Fruit fly (Drosophila melanogaster) whole organism, embryonic: Measurements from ENCODE around the gene Grik.

Experiments used
- Bdp1 ChIP-seq: fragments of 200-800 bp; sonication (Bioruptor generic); optimal IDR thresholded peaks from 3 replicates; lab custom pipeline; 2016; ENCODE audit warnings: missing biosample characterization, missing genetic modification characterization
- C15 ChIP-seq: fragments of 200-800 bp; sonication (Bioruptor generic); IDR thresholded peaks from 3 replicates; pipeline ENCODE4 v1.3.6; 2022; ENCODE audit warnings: missing biosample characterization, missing genetic modification characterization
- CG10147 ChIP-seq: fragments of 200-800 bp; sonication (Bioruptor generic); optimal IDR thresholded peaks from 2 replicates; lab custom pipeline; 2019; ENCODE audit warnings: missing biosample characterization, mild to moderate bottlenecking, missing genetic modification characterization, moderate library complexity
- CG11085 ChIP-seq: fragments of 200-800 bp; sonication (Bioruptor generic); IDR thresholded peaks from 2 replicates; pipeline ENCODE4 v1.3.6; 2022; ENCODE audit warnings: missing biosample characterization, missing genetic modification characterization
- CG1603 ChIP-seq: fragments of 200-800 bp; sonication (Bioruptor generic); optimal IDR thresholded peaks from 2 replicates; lab custom pipeline; 2019; ENCODE audit warnings: missing biosample characterization, mild to moderate bottlenecking, missing genetic modification characterization, moderate library complexity
- CG1647 ChIP-seq: fragments of 200-800 bp; sonication (Bioruptor generic); optimal IDR thresholded peaks from 3 replicates; lab custom pipeline; 2016; ENCODE audit warnings: missing biosample characterization, missing genetic modification characterization
- CG17361 ChIP-seq: fragments of 200-800 bp; sonication (Bioruptor generic); IDR thresholded peaks from 3 replicates; pipeline ENCODE4 v1.3.6; 2022; ENCODE audit warnings: missing biosample characterization, missing genetic modification characterization
- CG17612 ChIP-seq: fragments of 200-800 bp; sonication (Bioruptor generic); IDR thresholded peaks from 2 replicates; pipeline ENCODE4 v1.3.6; 2022; ENCODE audit warnings: missing biosample characterization, missing genetic modification characterization
- CG2120 ChIP-seq: fragments of 200-800 bp; sonication (Bioruptor generic); optimal IDR thresholded peaks from 3 replicates; lab custom pipeline; 2016; ENCODE audit warnings: missing biosample characterization, missing genetic modification characterization
- CG2129 ChIP-seq: fragments of 200-800 bp; sonication (Bioruptor generic); IDR thresholded peaks from 2 replicates; pipeline ENCODE4 v1.3.6; 2022; ENCODE audit warnings: missing biosample characterization, missing genetic modification characterization; ENCODE audit not compliant: partially characterized antibody
- CG32772 ChIP-seq: fragments of 200-800 bp; sonication (Bioruptor generic); IDR thresholded peaks from 2 replicates; pipeline ENCODE4 v1.3.6; 2022; ENCODE audit warnings: missing biosample characterization, missing genetic modification characterization
- CG34224 ChIP-seq: fragments of 200-800 bp; sonication (Bioruptor generic); IDR thresholded peaks from 3 replicates; pipeline ENCODE4 v1.3.6; 2022; ENCODE audit warnings: missing biosample characterization, missing genetic modification characterization; ENCODE audit not compliant: partially characterized antibody
- CG34376 ChIP-seq: fragments of 200-800 bp; sonication (Bioruptor generic); optimal IDR thresholded peaks from 2 replicates; lab custom pipeline; 2018; ENCODE audit warnings: missing biosample characterization, mild to moderate bottlenecking, missing genetic modification characterization
- CG5180 ChIP-seq: fragments of 200-800 bp; sonication (Bioruptor generic); optimal IDR thresholded peaks from 3 replicates; lab custom pipeline; 2017; ENCODE audit warnings: missing biosample characterization, missing genetic modification characterization, mild to moderate bottlenecking, moderate library complexity, missing genetic modification reagents
- CG6272 ChIP-seq: fragments of 200-800 bp; sonication (Bioruptor generic); IDR thresholded peaks from 2 replicates; pipeline ENCODE4 v1.3.6; 2022; ENCODE audit warnings: missing biosample characterization, missing genetic modification characterization
- CG6654 ChIP-seq: fragments of 200-800 bp; sonication (Bioruptor generic); optimal IDR thresholded peaks from 2 replicates; lab custom pipeline; 2017; ENCODE audit warnings: missing biosample characterization, mild to moderate bottlenecking, missing genetic modification characterization
- CG7786 ChIP-seq: fragments of 200-800 bp; sonication (Bioruptor generic); optimal IDR thresholded peaks from 2 replicates; lab custom pipeline; 2016; ENCODE audit warnings: missing biosample characterization, missing genetic modification characterization
- CG8944 ChIP-seq: fragments of 200-800 bp; sonication (Bioruptor generic); optimal IDR thresholded peaks from 3 replicates; lab custom pipeline; 2016; ENCODE audit warnings: missing biosample characterization, missing genetic modification characterization
- CG9932 ChIP-seq: fragments of 200-800 bp; sonication (Bioruptor generic); IDR thresholded peaks from 2 replicates; pipeline ENCODE4 v1.3.6; 2022; ENCODE audit warnings: missing biosample characterization, missing genetic modification characterization
- E2f2 ChIP-seq: fragments of 200-800 bp; sonication (Bioruptor generic); IDR thresholded peaks from 2 replicates; pipeline ENCODE4 v1.3.6; 2022; ENCODE audit warnings: missing biosample characterization, missing genetic modification characterization
- Fer1 ChIP-seq: fragments of 200-800 bp; sonication (Bioruptor generic); optimal IDR thresholded peaks from 2 replicates; lab custom pipeline; 2017; ENCODE audit warnings: missing biosample characterization, mild to moderate bottlenecking, missing genetic modification characterization
- Jarid2 ChIP-seq: fragments of 200-800 bp; sonication (Bioruptor generic); optimal IDR thresholded peaks from 3 replicates; lab custom pipeline; 2017; ENCODE audit warnings: mild to moderate bottlenecking, missing biosample characterization, missing genetic modification reagents, missing genetic modification characterization
- MESR4 ChIP-seq: fragments of 200-800 bp; sonication (Bioruptor generic); optimal IDR thresholded peaks from 2 replicates; lab custom pipeline; 2018; ENCODE audit warnings: missing biosample characterization, mild to moderate bottlenecking, missing genetic modification characterization, moderate library complexity
- Meics ChIP-seq: fragments of 200-800 bp; sonication (Bioruptor generic); optimal IDR thresholded peaks from 2 replicates; lab custom pipeline; 2017; ENCODE audit warnings: missing biosample characterization, mild to moderate bottlenecking, missing genetic modification characterization
- Pdp1 ChIP-seq, 2 experiments: fragments of 200-800 bp; sonication (Bioruptor generic); optimal IDR thresholded peaks; 3 replicates each; lab custom pipeline; 2016; ENCODE audit warnings: missing biosample characterization in 2 of 2, missing genetic modification characterization in 2 of 2, mild to moderate bottlenecking in 1 of 2, moderate library complexity in 1 of 2
- Ptx1 ChIP-seq: fragments of 200-800 bp; sonication (Bioruptor generic); IDR thresholded peaks from 2 replicates; pipeline ENCODE4 v1.3.6; 2022; ENCODE audit warnings: missing biosample characterization, missing genetic modification characterization
- Rx ChIP-seq: fragments of 200-800 bp; sonication (Bioruptor generic); IDR thresholded peaks from 2 replicates; pipeline ENCODE4 v1.3.6; 2022; ENCODE audit warnings: missing biosample characterization, missing genetic modification characterization
- aop ChIP-seq: fragments of 200-800 bp; sonication (Bioruptor generic); IDR thresholded peaks from 2 replicates; pipeline ENCODE4 v1.3.6; 2022; ENCODE audit warnings: missing biosample characterization, missing genetic modification characterization
- ato ChIP-seq: fragments of 200-800 bp; sonication (Bioruptor generic); IDR thresholded peaks from 2 replicates; pipeline ENCODE4 v1.3.6; 2022; ENCODE audit warnings: missing biosample characterization, missing genetic modification characterization; ENCODE audit not compliant: partially characterized antibody
- cas ChIP-seq: fragments of 200-800 bp; sonication (Bioruptor generic); IDR thresholded peaks from 2 replicates; pipeline ENCODE4 v1.3.6; 2022; ENCODE audit warnings: missing biosample characterization, missing genetic modification characterization
- dmrt99B ChIP-seq: fragments of 200-800 bp; sonication (Bioruptor generic); optimal IDR thresholded peaks from 2 replicates; lab custom pipeline; 2018; ENCODE audit warnings: missing biosample characterization, mild to moderate bottlenecking, missing genetic modification characterization, moderate library complexity
- dysf ChIP-seq: fragments of 200-800 bp; sonication (Bioruptor generic); IDR thresholded peaks from 3 replicates; pipeline ENCODE4 v1.3.6; 2022; ENCODE audit warnings: missing biosample characterization, missing genetic modification characterization
- emc ChIP-seq: fragments of 200-800 bp; sonication (Bioruptor generic); optimal IDR thresholded peaks from 2 replicates; lab custom pipeline; 2016; ENCODE audit warnings: missing biosample characterization, missing genetic modification characterization
- en ChIP-seq: fragments of 200-800 bp; sonication (Bioruptor generic); optimal IDR thresholded peaks from 2 replicates; lab custom pipeline; 2016; ENCODE audit warnings: missing biosample characterization, missing genetic modification characterization
- fd3F ChIP-seq: fragments of 200-800 bp; sonication (Bioruptor generic); optimal IDR thresholded peaks from 2 replicates; lab custom pipeline; 2018; ENCODE audit warnings: missing biosample characterization, mild to moderate bottlenecking, missing genetic modification characterization, moderate library complexity
- fru ChIP-seq: fragments of >200 bp; optimal IDR thresholded peaks from 2 replicates; lab custom pipeline; 2017
- ftz-f1 ChIP-seq: fragments of 200-800 bp; sonication (Bioruptor generic); optimal IDR thresholded peaks from 2 replicates; lab custom pipeline; 2016; ENCODE audit warnings: missing biosample characterization, missing genetic modification characterization
- gcm ChIP-seq: fragments of 200-800 bp; sonication (Bioruptor generic); optimal IDR thresholded peaks from 2 replicates; lab custom pipeline; 2019; ENCODE audit warnings: missing biosample characterization, mild to moderate bottlenecking, missing genetic modification characterization, moderate library complexity
- hth ChIP-seq: fragments of >200 bp; optimal IDR thresholded peaks from 2 replicates; lab custom pipeline; 2017; ENCODE audit warnings: inconsistent platforms
- insv ChIP-seq, 2 experiments: fragments of 200-800 bp; sonication (Bioruptor generic); optimal IDR thresholded peaks; 3 replicates each; lab custom pipeline; 2016 to 2018; ENCODE audit warnings: missing biosample characterization in 2 of 2, missing genetic modification characterization in 2 of 2
- inv ChIP-seq: fragments of 200-800 bp; sonication (Bioruptor generic); IDR thresholded peaks from 2 replicates; pipeline ENCODE4 v1.3.6; 2022; ENCODE audit warnings: missing biosample characterization, missing genetic modification characterization; ENCODE audit not compliant: partially characterized antibody
- sr ChIP-seq: fragments of 200-800 bp; sonication (Bioruptor generic); IDR thresholded peaks from 3 replicates; pipeline ENCODE4 v1.3.6; 2022; ENCODE audit warnings: missing biosample characterization, missing genetic modification characterization
- wdn ChIP-seq: fragments of 200-800 bp; sonication (Bioruptor generic); IDR thresholded peaks from 2 replicates; pipeline ENCODE4 v1.3.6; 2022; ENCODE audit warnings: missing biosample characterization, missing genetic modification characterization
- zfh1 ChIP-seq: fragments of 200-800 bp; sonication (Bioruptor generic); IDR thresholded peaks from 3 replicates; pipeline ENCODE4 v1.3.6; 2022; ENCODE audit warnings: missing biosample characterization, missing genetic modification characterization
- zfh2 ChIP-seq: fragments of 200-800 bp; sonication (Bioruptor generic); optimal IDR thresholded peaks from 2 replicates; lab custom pipeline; 2016; ENCODE audit warnings: missing biosample characterization, missing genetic modification characterization

Grik gene

DNA sequence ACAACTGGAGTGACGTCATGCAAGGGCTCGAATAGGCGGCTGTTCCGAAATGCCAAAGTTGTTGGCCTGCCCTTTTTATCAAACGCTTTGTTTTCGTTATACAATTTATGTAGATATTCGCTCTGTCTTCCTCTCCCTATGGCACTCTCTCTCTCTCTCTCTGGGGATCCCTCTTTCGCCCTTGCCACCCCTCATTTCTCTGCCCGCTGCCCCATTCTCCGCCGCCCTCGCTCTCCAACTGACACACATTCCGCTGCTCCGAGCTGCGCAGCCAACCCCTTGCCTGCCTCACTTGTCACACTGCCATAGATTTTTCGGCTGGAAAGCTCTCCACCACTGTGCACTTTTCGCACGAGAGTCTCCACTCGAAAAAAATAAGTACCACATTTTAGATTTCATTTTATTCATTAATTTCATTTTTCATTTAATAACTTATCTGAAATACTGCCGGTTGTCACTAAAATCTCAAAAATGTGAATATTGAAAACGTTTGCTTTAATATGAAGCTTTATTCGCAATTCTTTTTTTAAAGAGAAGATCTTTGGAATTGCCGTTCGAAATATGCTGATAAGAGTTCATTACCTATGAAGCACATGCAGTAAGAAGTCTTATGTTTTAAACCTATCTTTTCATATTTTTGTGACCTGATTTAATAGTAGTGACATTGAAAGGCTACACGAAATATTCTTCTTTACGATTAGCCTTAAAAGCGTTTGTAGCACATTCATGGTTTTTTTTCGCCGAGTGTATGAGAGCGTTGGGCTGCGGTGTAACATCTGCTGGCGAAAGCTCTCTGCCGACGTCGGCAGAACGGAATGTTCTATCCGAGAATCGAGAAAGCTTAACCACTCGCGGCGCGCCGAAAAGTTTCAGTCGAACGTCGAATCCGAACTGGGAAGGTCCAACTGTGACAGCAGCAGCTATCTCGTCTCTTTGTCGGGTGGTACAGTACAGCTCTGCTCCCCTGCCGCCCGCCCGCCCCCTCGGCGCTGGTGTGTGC lies 55.4 kb downstream of the Grik start (continued):
- TF ChIP-seq CG8944 (GFP tag; lab: Kevin White, UChicago) (peak; percentile 62), C15 (GFP tag; lab: Robert Waterston, UW) (0 out of 3 replicates have a peak, but pooled peaks have one; percentile 19), fd3F (GFP tag; lab: Kevin White, UChicago) (peak; percentile 78), wdn (GFP tag; lab: Robert Waterston, UW) (peak; percentile 37), CG34376 (GFP tag; lab: Kevin White, UChicago) (peak; percentile 92), Fer1 (GFP tag; lab: Kevin White, UChicago) (peak; percentile 90), MESR4 (GFP tag; lab: Kevin White, UChicago) (no peak), CG1603 (tag; lab: Kevin White, UChicago) (peak; percentile 14), zfh2 (GFP tag; lab: Kevin White, UChicago) (peak; percentile 89), dysf (GFP tag; lab: Robert Waterston, UW) (peak; percentile 78), zfh1 (GFP tag; lab: Robert Waterston, UW) (no peak; the same call in 2 of the 3 replicates), CG9932 (GFP tag; lab: Robert Waterston, UW) (peak; percentile 74), aop (GFP tag; lab: Robert Waterston, UW) (no peak), CG34224 (GFP tag; lab: Robert Waterston, UW) (peak; percentile 28; the same call in 1 of the 3 replicates), hth (no peak), CG10147 (GFP tag; lab: Kevin White, UChicago) (peak; percentile 93), ato (no peak), Rx (GFP tag; lab: Robert Waterston, UW) (0 out of 2 replicates have a peak, but pooled peaks have one; percentile 3), Bdp1 (GFP tag; lab: Kevin White, UChicago) (peak; percentile 62), E2f2 (GFP tag; lab: Robert Waterston, UW) (peak; percentile 39; the same call in 1 of the 2 replicates), inv (GFP tag; lab: Robert Waterston, UW) (no peak), Meics (peak; percentile 96), emc (GFP tag; lab: Kevin White, UChicago) (peak; percentile 63), Jarid2 (peak; percentile 94), fru (lab: Kevin White, UChicago) (no peak), CG11085 (GFP tag; lab: Robert Waterston, UW) (no peak), CG6272 (peak; percentile 50; the same call in 1 of the 2 replicates), ftz-f1 (GFP tag; lab: Kevin White, UChicago) (peak; percentile 42), gcm (GFP tag; lab: Kevin White, UChicago) (peak; percentile 70), sr (peak; percentile 36; the same call in 1 of the 3 replicates), CG2120 (GFP tag; lab: Kevin White, UChicago) (peak; percentile 91), CG6654 (GFP tag; lab: Kevin White, UChicago) (peak; percentile 79), en (peak; percentile 53), CG5180 (GFP tag; lab: Kevin White, UChicago) (peak; percentile 84), CG17361 (GFP tag; lab: Robert Waterston, UW) (peak; percentile 99), Pdp1 (GFP tag; optimal IDR thresholded peaks at IDR 0.05; lab: Kevin White, UChicago) (peak; percentile 87 to 99), CG7786 (GFP tag; lab: Kevin White, UChicago) (peak; percentile 82), CG32772 (GFP tag; lab: Robert Waterston, UW) (peak; percentile 54; the same call in 1 of the 2 replicates), CG17612 (GFP tag; lab: Robert Waterston, UW) (no peak), insv (GFP tag; optimal IDR thresholded peaks at IDR 0.05; lab: Kevin White, UChicago) (peak in 1 of 2 experiments; percentile 72), dmrt99B (tag; lab: Kevin White, UChicago) (peak; percentile 92), CG1647 (GFP tag; lab: Kevin White, UChicago) (peak; percentile 78), CG2129 (GFP tag; lab: Robert Waterston, UW) (no peak), cas (no peak), Ptx1 (GFP tag; lab: Robert Waterston, UW) (peak; percentile 69; the same call in 1 of the 2 replicates)
